Worm (Caenorhabditis elegans): ENCODE measurements around the gene try-3.
"Not testable (repeated sequence)": the region's sequence is repeated elsewhere in the genome, so short reads cannot be mapped to it uniquely, and the experiment has no call there.

Gene try-3

DNA sequence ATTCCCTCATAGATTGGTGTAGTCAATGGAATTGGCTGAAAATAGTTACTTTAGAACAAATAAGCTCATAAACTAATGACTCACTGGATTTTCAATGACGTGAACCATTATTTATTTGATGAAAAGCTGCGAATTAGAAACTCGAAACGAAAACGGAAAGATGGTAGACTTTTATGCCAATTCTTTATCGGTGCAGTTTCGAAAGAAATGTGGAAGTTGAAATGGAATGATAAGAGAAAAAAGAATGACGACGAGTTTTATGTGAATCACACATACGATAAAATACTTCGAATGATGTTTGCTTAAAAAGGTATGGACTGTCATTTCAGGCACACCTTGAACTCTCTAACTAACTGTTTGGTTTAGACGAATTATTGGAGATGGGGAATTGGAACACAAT, 33.1 kb downstream of the try-3 start, which contains the start of the genes lec-11 and irld-7:
Gene lec-11 (minus strand): TSS at position 126 of the 400 bp plus-strand sequence.
Gene irld-7 (plus strand): TSS at position 332 of the 400 bp plus-strand sequence.
- no peak for TF ChIP-seq unc-62 (GFP tag; optimal IDR thresholded peaks at IDR 0.05)

DNA sequence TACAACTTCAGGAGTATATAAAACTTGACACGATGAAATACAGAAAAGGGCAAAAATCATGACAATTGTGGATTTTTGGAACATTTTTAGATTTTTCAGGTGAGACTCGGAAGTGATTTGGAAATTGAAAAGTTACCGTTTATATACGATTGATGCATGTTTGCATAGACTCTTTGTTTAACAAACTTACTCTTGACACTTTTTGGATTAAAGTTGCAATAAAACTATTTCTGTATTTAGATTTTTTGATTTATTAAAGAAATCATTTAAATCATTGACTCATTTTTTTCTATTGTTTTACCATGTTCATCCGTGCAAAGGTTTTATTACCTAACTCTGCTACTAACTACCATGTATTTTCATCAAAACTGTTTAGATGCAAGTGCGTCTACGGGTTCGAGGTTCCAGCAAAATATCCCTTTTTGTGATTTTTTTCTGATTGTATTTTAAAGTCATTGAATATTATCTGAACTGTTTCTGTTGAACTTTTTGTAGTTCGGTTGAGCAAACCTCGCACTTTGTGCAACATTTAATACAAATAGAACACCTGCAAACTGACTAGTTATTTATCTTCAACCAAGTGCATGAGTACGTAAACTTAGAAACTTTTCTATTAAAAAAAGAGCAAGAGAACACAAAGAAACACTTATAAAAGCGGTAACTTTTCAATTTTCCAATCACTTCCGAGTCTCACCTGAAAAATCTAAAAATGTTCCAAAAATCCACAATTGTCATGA, 34.2 kb downstream of the try-3 start, which contains the start of the genes nspb-1 and nspb-2:
Gene nspb-1 (minus strand): TSS at position 101 of the 737 bp plus-strand sequence.
Gene nspb-2 (plus strand): TSS at position 687 of the 737 bp plus-strand sequence.
- TF ChIP-seq unc-62 (GFP tag; optimal IDR thresholded peaks at IDR 0.05): not testable (repeated sequence)

DNA sequence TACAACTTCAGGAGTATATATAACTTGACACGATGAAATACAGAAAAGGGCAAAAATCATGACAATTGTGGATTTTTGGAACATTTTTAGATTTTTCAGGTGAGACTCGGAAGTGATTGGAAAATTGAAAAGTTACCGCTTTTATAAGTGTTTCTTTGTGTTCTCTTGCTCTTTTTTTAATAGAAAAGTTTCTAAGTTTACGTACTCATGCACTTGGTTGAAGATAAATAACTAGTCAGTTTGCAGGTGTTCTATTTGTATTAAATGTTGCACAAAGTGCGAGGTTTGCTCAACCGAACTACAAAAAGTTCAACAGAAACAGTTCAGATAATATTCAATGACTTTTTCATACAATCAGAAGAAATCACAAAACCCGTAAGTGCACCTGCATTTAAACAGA, 37.9 kb downstream of the try-3 start, which contains the start of gene nspb-3:
Gene nspb-3 (minus strand): TSS at position 101 of the 400 bp plus-strand sequence.
- TF ChIP-seq unc-62 (GFP tag; optimal IDR thresholded peaks at IDR 0.05): not testable (repeated sequence)

DNA sequence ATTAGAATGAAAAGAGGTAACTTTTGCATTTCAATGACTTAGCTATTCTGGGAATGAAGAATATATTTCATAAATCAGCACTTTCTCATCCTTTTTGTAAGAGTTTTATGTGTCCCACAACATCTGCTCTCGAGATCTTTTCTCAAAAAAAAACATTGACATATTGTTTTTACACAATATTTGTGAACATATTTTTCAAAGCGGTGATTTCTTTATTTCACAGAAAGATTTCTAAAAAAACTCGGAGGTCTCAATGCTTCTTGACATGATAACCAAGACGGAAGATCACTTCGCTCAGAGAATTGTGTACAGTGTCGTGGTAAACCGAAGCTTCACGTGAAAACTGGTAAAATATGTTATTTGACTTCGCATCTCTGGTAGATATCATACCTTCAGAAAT, 39.0 kb downstream of the try-3 start, which contains the start of gene F38A5.22:
Gene F38A5.22 (minus strand): TSS at position 29 of the 400 bp plus-strand sequence.
- TF ChIP-seq unc-62 (GFP tag; optimal IDR thresholded peaks at IDR 0.05): no peak

DNA sequence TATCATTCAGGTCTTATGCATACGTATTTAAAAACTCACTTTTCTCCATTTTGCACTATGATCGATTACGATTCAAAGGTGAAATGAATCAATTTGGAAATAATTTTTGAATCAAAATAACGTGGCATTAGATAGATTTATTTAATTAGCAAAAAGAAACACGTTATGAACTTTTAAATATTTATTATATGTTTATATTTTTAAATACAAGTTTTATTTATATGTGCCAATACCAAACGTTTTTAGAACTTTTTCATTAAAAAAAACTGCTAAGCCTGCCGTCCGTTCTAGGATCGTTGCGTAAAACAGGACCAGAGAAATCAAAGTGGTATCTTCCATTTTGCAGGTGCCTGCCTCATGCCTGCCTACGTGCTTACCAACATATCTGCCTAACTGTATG, 40.3 kb downstream of the try-3 start, which contains the start of gene F38A5.6:
Gene F38A5.6 (minus strand): TSS at position 101 of the 400 bp plus-strand sequence.
- TF ChIP-seq unc-62 (GFP tag; optimal IDR thresholded peaks at IDR 0.05): no peak

DNA sequence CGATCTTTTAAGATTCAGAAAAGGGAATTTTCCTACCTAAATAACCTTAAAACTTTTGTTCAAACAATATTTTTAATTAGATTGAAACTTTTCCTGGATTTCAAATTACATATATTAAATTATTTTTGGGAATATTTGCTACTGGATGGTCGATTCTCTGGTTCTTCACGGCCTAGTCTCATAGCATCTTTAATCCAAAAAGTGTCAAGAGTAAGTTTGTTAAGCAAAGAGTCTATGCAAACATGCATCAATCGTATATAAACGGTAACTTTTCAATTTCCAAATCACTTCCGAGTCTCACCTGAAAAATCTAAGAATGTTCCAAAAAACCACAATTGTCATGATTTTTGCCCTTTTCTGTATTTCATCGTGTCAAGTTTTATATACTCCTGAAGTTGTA, 41.0 kb downstream of the try-3 start, which contains the start of gene nspb-4:
Gene nspb-4 (plus strand): TSS at position 301 of the 400 bp plus-strand sequence.
- not testable (repeated sequence) for TF ChIP-seq unc-62 (GFP tag; optimal IDR thresholded peaks at IDR 0.05)

DNA sequence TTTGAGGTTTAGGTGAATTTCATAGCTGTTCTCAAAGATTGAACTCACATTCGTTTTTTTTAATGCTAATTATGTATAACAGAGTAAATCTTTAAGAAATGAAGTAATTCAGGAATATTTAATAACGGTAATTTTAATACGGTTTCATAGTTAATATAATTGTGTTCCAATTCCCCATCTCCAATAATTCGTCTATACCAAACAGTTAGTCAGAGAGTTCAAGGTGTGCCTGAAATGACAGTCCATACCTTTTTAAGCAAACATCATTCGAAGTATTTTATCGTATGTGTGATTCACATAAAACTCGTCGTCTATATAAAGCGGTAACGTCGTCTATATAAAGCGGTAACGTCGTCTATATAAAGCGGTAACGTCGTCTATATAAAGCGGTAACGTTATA, 41.8 kb downstream of the try-3 start, which contains the start of gene nspb-5:
Gene nspb-5 (plus strand): TSS at position 301 of the 400 bp plus-strand sequence.
- not testable (repeated sequence) for TF ChIP-seq unc-62 (GFP tag; optimal IDR thresholded peaks at IDR 0.05)

DNA sequence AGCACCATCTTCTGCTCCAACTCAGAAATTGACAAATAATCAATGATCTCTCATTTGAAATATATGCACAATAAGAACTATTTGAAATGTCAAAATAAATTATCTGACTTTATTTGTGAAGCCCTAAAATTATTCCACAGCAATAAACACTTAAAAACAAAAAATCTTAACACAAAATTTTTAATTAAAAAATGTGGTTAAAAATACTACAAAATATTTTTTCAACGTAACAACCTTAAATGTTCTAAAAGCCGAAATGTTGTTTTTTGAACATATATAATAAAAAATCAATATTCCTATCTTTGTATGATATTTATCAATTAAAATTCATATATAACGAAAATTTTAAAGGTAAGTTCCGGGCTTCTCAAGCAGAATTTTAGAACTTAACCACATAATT, 42.5 kb downstream of the try-3 start, which contains the start of gene F38A5.8:
Gene F38A5.8 (plus strand): TSS at position 301 of the 400 bp plus-strand sequence.
- no peak for TF ChIP-seq unc-62 (GFP tag; optimal IDR thresholded peaks at IDR 0.05)

DNA sequence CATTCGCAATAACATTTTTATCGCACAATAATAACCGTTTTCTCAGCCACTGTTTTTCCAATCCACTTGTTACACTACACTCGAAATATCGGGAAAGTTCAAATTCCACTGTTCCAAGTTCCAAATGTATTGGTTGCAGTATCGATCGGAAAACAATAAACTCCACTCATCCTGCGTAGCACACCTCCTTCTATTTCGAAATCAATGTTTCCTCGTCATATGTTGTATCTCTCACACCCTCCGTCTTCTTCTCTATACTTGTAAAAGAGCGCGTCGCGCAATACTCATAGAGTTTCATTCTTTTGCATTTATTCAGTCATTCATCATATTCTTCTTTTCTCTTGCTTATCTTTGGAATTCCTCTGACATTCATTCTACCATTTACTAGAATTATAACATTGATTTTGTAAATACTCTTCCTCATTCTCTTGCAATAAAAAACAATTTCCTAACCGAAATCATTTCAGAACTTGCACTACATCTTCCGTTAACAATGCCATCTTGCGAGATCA, 44.3 kb downstream of the try-3 start, which contains the start of gene sup-36:
Gene sup-36 (plus strand): TSS at position 462 of the 512 bp plus-strand sequence.
- no peak for TF ChIP-seq unc-62 (GFP tag; optimal IDR thresholded peaks at IDR 0.05)

DNA sequence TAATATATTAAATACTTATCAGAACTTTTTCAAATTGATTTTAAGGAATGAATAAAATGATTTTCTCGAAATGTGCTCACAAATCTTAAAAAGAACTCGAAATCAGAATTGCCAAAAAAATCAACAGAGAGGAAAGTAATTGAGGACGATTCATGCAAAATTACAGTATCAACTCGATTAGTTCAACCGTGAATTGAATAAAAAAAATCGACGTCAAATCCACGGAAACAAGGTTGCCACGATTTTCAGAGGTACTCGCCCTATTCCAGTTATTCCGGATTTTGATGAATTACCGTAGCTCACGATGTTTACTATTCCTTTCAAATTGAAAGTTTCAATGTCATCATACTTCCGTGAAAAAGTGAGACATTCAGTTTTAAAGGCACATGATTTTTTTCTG, 45.4 kb downstream of the try-3 start, which contains the start of gene F15B10.3:
Gene F15B10.3 (plus strand): TSS at position 301 of the 400 bp plus-strand sequence.
- TF ChIP-seq unc-62 (GFP tag; optimal IDR thresholded peaks at IDR 0.05): no peak

DNA sequence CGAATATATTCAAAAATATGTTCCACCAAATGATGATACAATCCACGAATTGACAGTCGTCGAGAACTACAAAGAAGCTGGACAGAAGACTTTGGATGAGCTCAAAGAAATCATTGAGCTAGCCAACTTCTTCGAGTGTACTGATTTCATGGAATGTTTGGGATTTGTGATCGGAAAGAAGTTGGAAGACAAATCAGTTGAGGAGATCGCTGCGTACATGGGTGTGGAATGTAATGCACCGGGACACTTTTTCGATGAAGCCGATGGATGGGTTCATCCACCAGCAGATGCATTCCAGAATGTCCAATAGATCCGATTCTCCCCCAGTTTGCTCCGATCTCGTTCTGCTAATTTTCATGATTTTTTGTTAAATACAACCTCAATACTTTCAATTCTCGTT, 46.6 kb downstream of the try-3 start:
- no peak for TF ChIP-seq unc-62 (GFP tag; optimal IDR thresholded peaks at IDR 0.05)

DNA sequence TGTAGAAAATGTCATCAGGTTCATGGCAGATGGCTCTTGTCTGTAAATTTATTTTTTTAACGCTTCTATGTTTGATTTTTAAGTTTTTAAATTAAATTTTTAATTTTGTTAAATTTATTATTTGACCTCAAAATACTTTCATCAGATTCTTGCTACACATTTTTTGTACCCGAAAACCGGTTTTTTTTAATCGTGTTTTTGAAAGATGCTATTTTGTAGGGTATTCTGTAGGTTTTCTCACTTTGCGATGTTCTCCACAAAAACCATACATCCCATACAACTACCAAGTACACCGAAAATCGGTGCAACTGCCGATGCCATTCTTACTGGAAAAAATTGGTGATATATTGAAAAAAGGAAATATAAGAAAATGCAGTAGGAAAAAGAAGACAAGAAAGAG, 48.9 kb downstream of the try-3 start, which contains the start of gene nstp-2:
Gene nstp-2 (minus strand): TSS at position 326 of the 400 bp plus-strand sequence.
- TF ChIP-seq unc-62 (GFP tag; optimal IDR thresholded peaks at IDR 0.05): no peak

DNA sequence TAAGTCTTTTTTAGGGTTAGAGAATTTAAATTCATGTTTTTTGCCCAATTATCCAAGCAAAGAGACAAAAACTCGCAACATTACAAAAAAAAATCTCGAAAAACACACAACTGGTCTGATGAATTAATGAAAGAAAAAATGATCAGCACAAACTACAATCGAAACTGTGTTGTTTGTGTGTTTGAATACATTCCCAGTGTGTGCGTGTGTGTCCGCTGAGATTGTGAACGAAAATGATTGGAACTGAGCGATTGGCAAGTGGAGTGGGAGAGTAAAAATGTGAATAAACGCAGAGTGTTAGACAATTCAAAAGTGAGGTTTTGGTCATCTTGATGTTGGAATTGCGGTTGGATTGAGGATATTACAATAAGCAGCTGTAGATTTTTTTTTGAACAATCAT, 49.6 kb downstream of the try-3 start:
- TF ChIP-seq unc-62 (GFP tag; optimal IDR thresholded peaks at IDR 0.05): no peak

DNA sequence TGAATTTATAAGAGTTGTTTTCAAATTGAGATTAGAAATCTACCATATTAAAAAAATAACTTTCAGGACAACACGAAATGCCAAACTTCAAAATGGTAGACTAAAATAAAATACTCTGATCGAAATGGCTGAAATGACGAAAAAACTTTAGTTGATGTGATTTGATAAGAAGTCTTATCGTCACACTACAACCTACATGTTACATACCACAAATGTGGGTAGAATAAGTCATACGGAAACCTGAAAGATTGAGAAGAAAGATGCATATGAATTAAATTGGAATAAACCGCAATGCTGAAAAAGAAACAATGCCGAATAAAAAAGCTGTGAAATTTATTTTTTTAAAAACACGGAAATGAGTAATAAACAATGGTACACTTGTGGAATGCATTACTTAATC, 50.1 kb downstream of the try-3 start:
- TF ChIP-seq unc-62 (GFP tag; optimal IDR thresholded peaks at IDR 0.05): no peak
